Fruit fly (Drosophila melanogaster) whole organism, embryonic: ENCODE data around the gene CG10470.

Experiments
- B-H2 ChIP-seq: fragments of 200-800 bp; sonication (Bioruptor generic); optimal IDR thresholded peaks from 2 replicates; lab custom pipeline; 2018; ENCODE audit warnings: missing biosample characterization, mild to moderate bottlenecking, missing genetic modification characterization
- Bgb ChIP-seq: fragments of 200-800 bp; sonication (Bioruptor generic); IDR thresholded peaks from 2 replicates; pipeline ENCODE4 v1.3.6; 2022; ENCODE audit warnings: missing biosample characterization, missing genetic modification characterization; ENCODE audit not compliant: partially characterized antibody
- Bteb2 ChIP-seq: fragments of 200-800 bp; sonication (Bioruptor generic); optimal IDR thresholded peaks from 2 replicates; lab custom pipeline; 2016; ENCODE audit warnings: missing biosample characterization, missing genetic modification characterization
- CG14050 ChIP-seq: fragments of 200-800 bp; sonication (Bioruptor generic); IDR thresholded peaks from 3 replicates; pipeline ENCODE4 v1.3.6; 2022; ENCODE audit warnings: missing biosample characterization, missing genetic modification characterization
- CG15696 ChIP-seq: fragments of 200-800 bp; sonication (Bioruptor generic); optimal IDR thresholded peaks from 2 replicates; lab custom pipeline; 2019; ENCODE audit warnings: missing biosample characterization, mild to moderate bottlenecking, missing genetic modification characterization, moderate library complexity
- CG17568 ChIP-seq: fragments of 200-800 bp; sonication (Bioruptor generic); optimal IDR thresholded peaks from 2 replicates; lab custom pipeline; 2018; ENCODE audit warnings: missing biosample characterization, mild to moderate bottlenecking, missing genetic modification characterization, moderate library complexity
- CG1792 ChIP-seq: fragments of 200-800 bp; sonication (Bioruptor generic); optimal IDR thresholded peaks from 2 replicates; lab custom pipeline; 2016; ENCODE audit warnings: missing biosample characterization, missing genetic modification characterization
- CG2712 ChIP-seq: fragments of 200-800 bp; optimal IDR thresholded peaks from 3 replicates; lab custom pipeline; 2019; ENCODE audit warnings: missing biosample characterization, mild to moderate bottlenecking, missing genetic modification characterization, moderate library complexity
- CG30020 ChIP-seq: fragments of 200-800 bp; optimal IDR thresholded peaks from 2 replicates; lab custom pipeline; 2019; ENCODE audit warnings: missing biosample characterization, mild to moderate bottlenecking, missing genetic modification characterization, moderate library complexity
- CG31224 ChIP-seq: fragments of 200-800 bp; sonication (Bioruptor generic); IDR thresholded peaks from 2 replicates; pipeline ENCODE4 v1.3.6; 2022; ENCODE audit warnings: missing biosample characterization, missing genetic modification characterization
- CG3838 ChIP-seq: fragments of 200-800 bp; sonication (Bioruptor generic); optimal IDR thresholded peaks from 3 replicates; lab custom pipeline; 2016; ENCODE audit warnings: missing biosample characterization, missing genetic modification characterization
- CG6254 ChIP-seq: fragments of 200-800 bp; sonication (Bioruptor generic); optimal IDR thresholded peaks from 3 replicates; lab custom pipeline; 2017; ENCODE audit warnings: mild to moderate bottlenecking, missing biosample characterization, missing genetic modification reagents, missing genetic modification characterization
- CG6654 ChIP-seq: fragments of 200-800 bp; sonication (Bioruptor generic); optimal IDR thresholded peaks from 2 replicates; lab custom pipeline; 2017; ENCODE audit warnings: missing biosample characterization, mild to moderate bottlenecking, missing genetic modification characterization
- CG6791 ChIP-seq: fragments of 200-800 bp; sonication (Bioruptor generic); IDR thresholded peaks from 3 replicates; pipeline ENCODE4 v1.3.6; 2022; ENCODE audit warnings: missing biosample characterization, missing genetic modification characterization; ENCODE audit not compliant: partially characterized antibody
- CG6854 ChIP-seq: fragments of 200-800 bp; sonication (Bioruptor generic); optimal IDR thresholded peaks from 3 replicates; lab custom pipeline; 2017; ENCODE audit warnings: missing biosample characterization, mild to moderate bottlenecking, missing genetic modification characterization
- CG7963 ChIP-seq: fragments of 200-800 bp; sonication (Bioruptor generic); IDR thresholded peaks from 3 replicates; pipeline ENCODE4 v1.3.6; 2022; ENCODE audit warnings: missing biosample characterization, missing genetic modification characterization; ENCODE audit not compliant: partially characterized antibody
- CG8089 ChIP-seq: fragments of 200-800 bp; sonication (Bioruptor generic); optimal IDR thresholded peaks from 3 replicates; lab custom pipeline; 2016; ENCODE audit warnings: missing biosample characterization, missing genetic modification characterization
- CG8765 ChIP-seq: fragments of 200-800 bp; sonication (Bioruptor generic); IDR thresholded peaks from 2 replicates; pipeline ENCODE4 v1.3.6; 2022; ENCODE audit warnings: missing biosample characterization, missing genetic modification characterization
- Dll ChIP-seq: fragments of 200-800 bp; sonication (Bioruptor generic); IDR thresholded peaks from 4 replicates; pipeline ENCODE4 v1.3.6; 2022; ENCODE audit warnings: missing biosample characterization, missing genetic modification characterization; ENCODE audit not compliant: partially characterized antibody
- Gsc ChIP-seq: fragments of 200-800 bp; sonication (Bioruptor generic); IDR thresholded peaks from 2 replicates; pipeline ENCODE4 v1.3.6; 2022; ENCODE audit warnings: missing biosample characterization, missing genetic modification characterization
- H2.0 ChIP-seq: fragments of 200-800 bp; sonication (Bioruptor generic); IDR thresholded peaks from 2 replicates; pipeline ENCODE4 v1.3.6; 2022; ENCODE audit warnings: missing biosample characterization, missing genetic modification characterization
- Hand ChIP-seq: fragments of 200-800 bp; sonication (Bioruptor generic); optimal IDR thresholded peaks from 2 replicates; lab custom pipeline; 2017; ENCODE audit warnings: mild to moderate bottlenecking, missing biosample characterization, missing genetic modification reagents, missing genetic modification characterization
- Hr78 ChIP-seq, 2 experiments: fragments of 200-800 bp in 1 of 2; fragments of >200 bp in 1 of 2; sonication (Bioruptor generic) in 1 of 2; optimal IDR thresholded peaks; 2 replicates each; lab custom pipeline; 2017 to 2019; ENCODE audit warnings: missing biosample characterization in 2 of 2, missing genetic modification characterization in 2 of 2, mild to moderate bottlenecking in 1 of 2, moderate library complexity in 1 of 2
- MESR4 ChIP-seq: fragments of 200-800 bp; sonication (Bioruptor generic); optimal IDR thresholded peaks from 2 replicates; lab custom pipeline; 2018; ENCODE audit warnings: missing biosample characterization, mild to moderate bottlenecking, missing genetic modification characterization, moderate library complexity
- Mad ChIP-seq: fragments of 200-800 bp; sonication (Bioruptor generic); optimal IDR thresholded peaks from 2 replicates; lab custom pipeline; 2016; ENCODE audit warnings: missing biosample characterization, missing genetic modification characterization
- Med ChIP-seq: fragments of 200-800 bp; sonication (Bioruptor generic); peaks from one replicate; lab custom pipeline; 2016; ENCODE audit warnings: missing biosample characterization, missing genetic modification characterization, mild to moderate bottlenecking, inconsistent platforms, moderate library complexity
- Mes4 ChIP-seq: fragments of 200-800 bp; sonication (Bioruptor generic); optimal IDR thresholded peaks from 2 replicates; lab custom pipeline; 2016; ENCODE audit warnings: missing biosample characterization, missing genetic modification characterization
- Stat92E ChIP-seq, 3 experiments: fragments of >200 bp in 2 of 3; fragments of 200-800 bp in 1 of 3; sonication (Bioruptor generic) in 1 of 3; optimal IDR thresholded peaks; 2 replicates each; lab custom pipeline; 2017 to 2019; ENCODE audit warnings: missing biosample characterization in 3 of 3, missing genetic modification characterization in 3 of 3, mild to moderate bottlenecking in 1 of 3, moderate library complexity in 1 of 3
- Taf1 ChIP-seq: fragments of 200-800 bp; sonication (Bioruptor generic); IDR thresholded peaks from 2 replicates; pipeline ENCODE4 v1.3.6; 2022; ENCODE audit warnings: missing biosample characterization, missing genetic modification characterization
- az2 ChIP-seq: fragments of 200-800 bp; sonication (Bioruptor generic); optimal IDR thresholded peaks from 3 replicates; lab custom pipeline; 2016; ENCODE audit warnings: missing biosample characterization, missing genetic modification characterization
- bbx ChIP-seq: fragments of 200-800 bp; sonication (Bioruptor generic); IDR thresholded peaks from 2 replicates; pipeline ENCODE4 v1.3.6; 2022; ENCODE audit warnings: missing biosample characterization, missing genetic modification characterization; ENCODE audit not compliant: partially characterized antibody
- br ChIP-seq: fragments of >200 bp; optimal IDR thresholded peaks from 2 replicates; lab custom pipeline; 2017
- btn ChIP-seq: fragments of 200-800 bp; sonication (Bioruptor generic); optimal IDR thresholded peaks from 2 replicates; lab custom pipeline; 2016; ENCODE audit warnings: missing biosample characterization, missing genetic modification characterization
- cato ChIP-seq: fragments of 200-800 bp; sonication (Bioruptor generic); optimal IDR thresholded peaks from 2 replicates; lab custom pipeline; 2016; ENCODE audit warnings: missing biosample characterization, missing genetic modification characterization, borderline replicate concordance
- corto ChIP-seq: fragments of 200-800 bp; sonication (Bioruptor generic); optimal IDR thresholded peaks from 2 replicates; lab custom pipeline; 2016; ENCODE audit warnings: missing biosample characterization, mild to moderate bottlenecking, missing genetic modification characterization, moderate library complexity
- dm ChIP-seq: fragments of 200-800 bp; sonication (Bioruptor generic); optimal IDR thresholded peaks from 3 replicates; lab custom pipeline; 2016; ENCODE audit warnings: missing biosample characterization, missing genetic modification characterization
- dmrt11E ChIP-seq: fragments of 200-800 bp; sonication (Bioruptor generic); optimal IDR thresholded peaks from 3 replicates; lab custom pipeline; 2018; ENCODE audit warnings: missing biosample characterization, mild to moderate bottlenecking, missing genetic modification characterization, moderate library complexity
- dmrt99B ChIP-seq: fragments of 200-800 bp; sonication (Bioruptor generic); optimal IDR thresholded peaks from 2 replicates; lab custom pipeline; 2018; ENCODE audit warnings: missing biosample characterization, mild to moderate bottlenecking, missing genetic modification characterization, moderate library complexity
- dysf ChIP-seq: fragments of 200-800 bp; sonication (Bioruptor generic); IDR thresholded peaks from 3 replicates; pipeline ENCODE4 v1.3.6; 2022; ENCODE audit warnings: missing biosample characterization, missing genetic modification characterization
- en ChIP-seq: fragments of 200-800 bp; sonication (Bioruptor generic); optimal IDR thresholded peaks from 2 replicates; lab custom pipeline; 2016; ENCODE audit warnings: missing biosample characterization, missing genetic modification characterization
- gem ChIP-seq: fragments of 200-800 bp; sonication (Bioruptor generic); optimal IDR thresholded peaks from 2 replicates; lab custom pipeline; 2019; ENCODE audit warnings: missing biosample characterization, mild to moderate bottlenecking, missing genetic modification characterization, moderate library complexity
- lmd ChIP-seq: fragments of 200-800 bp; sonication (Bioruptor generic); IDR thresholded peaks from 2 replicates; pipeline ENCODE4 v1.3.6; 2022; ENCODE audit warnings: missing biosample characterization, missing genetic modification characterization
- nmo ChIP-seq: fragments of 200-800 bp; sonication (Bioruptor generic); optimal IDR thresholded peaks from 2 replicates; lab custom pipeline; 2018; ENCODE audit warnings: missing biosample characterization, mild to moderate bottlenecking, missing genetic modification characterization, moderate library complexity
- odd ChIP-seq: fragments of 200-800 bp; sonication (Bioruptor generic); optimal IDR thresholded peaks from 2 replicates; lab custom pipeline; 2017; ENCODE audit warnings: missing biosample characterization, mild to moderate bottlenecking, missing genetic modification characterization
- pum ChIP-seq: fragments of 200-800 bp; sonication (Bioruptor generic); optimal IDR thresholded peaks from 2 replicates; lab custom pipeline; 2016; ENCODE audit warnings: missing biosample characterization, missing genetic modification characterization
- sna ChIP-seq: fragments of 200-800 bp; sonication (Bioruptor generic); IDR thresholded peaks from 2 replicates; pipeline ENCODE4 v1.3.6; 2022; ENCODE audit warnings: missing biosample characterization, missing genetic modification characterization; ENCODE audit not compliant: partially characterized antibody
- tap ChIP-seq: fragments of 200-800 bp; optimal IDR thresholded peaks from 3 replicates; lab custom pipeline; 2019; ENCODE audit warnings: missing biosample characterization, mild to moderate bottlenecking, missing genetic modification characterization, moderate library complexity
- tgo ChIP-seq: fragments of 200-800 bp; sonication (Bioruptor generic); IDR thresholded peaks from 3 replicates; pipeline ENCODE4 v1.3.6; 2022; ENCODE audit warnings: missing biosample characterization, missing genetic modification characterization
- wek ChIP-seq: fragments of 200-800 bp; sonication (Bioruptor generic); optimal IDR thresholded peaks from 3 replicates; lab custom pipeline; 2018; ENCODE audit warnings: missing biosample characterization, mild to moderate bottlenecking, missing genetic modification characterization, moderate library complexity

The CG10470 gene

dm6 chr2L:19051534-19052100, 2.7 kb downstream of the CG10470 start, which contains the start of gene Rpn3 (continued):
- TF ChIP-seq CG8765 (GFP tag; lab: Robert Waterston, UW) (peak; percentile 57), Med (GFP tag; lab: Kevin White, UChicago) (peak; percentile 96), Hr78 (GFP tag; optimal IDR thresholded peaks at IDR 0.05; lab: Kevin White, UChicago) (no peak), MESR4 (peak; percentile 65), tap (peak; percentile 74), dysf (GFP tag; lab: Robert Waterston, UW) (peak; percentile 84), dm (peak; percentile 80), CG7963 (GFP tag; lab: Robert Waterston, UW) (no peak), CG6654 (GFP tag; lab: Kevin White, UChicago) (no peak), sna (GFP tag; lab: Robert Waterston, UW) (peak; percentile 68; the same call in 1 of the 2 replicates), Bgb (GFP tag; lab: Robert Waterston, UW) (peak; percentile 40; the same call in 1 of the 2 replicates), CG6254 (no peak), CG6791 (GFP tag; lab: Robert Waterston, UW) (peak; percentile 71), wek (GFP tag; lab: Kevin White, UChicago) (peak; percentile 56), Mad (GFP tag; lab: Kevin White, UChicago) (peak; percentile 74), CG8089 (GFP tag; lab: Kevin White, UChicago) (peak; percentile 73), en (peak; percentile 56), btn (GFP tag; lab: Kevin White, UChicago) (peak; percentile 29), CG17568 (GFP tag; lab: Kevin White, UChicago) (no peak), Gsc (GFP tag; lab: Robert Waterston, UW) (peak; percentile 19; the same call in 1 of the 2 replicates), Bteb2 (GFP tag; lab: Kevin White, UChicago) (peak; percentile 82), bbx (peak; percentile 54; the same call in 1 of the 2 replicates), CG2712 (tag; lab: Kevin White, UChicago) (peak; percentile 89), br (lab: Kevin White, UChicago) (no peak), odd (no peak), az2 (GFP tag; lab: Kevin White, UChicago) (peak; percentile 91), gem (tag; lab: Kevin White, UChicago) (peak; percentile 94), Stat92E (GFP tag; optimal IDR thresholded peaks at IDR 0.05; lab: Kevin White, UChicago) (no peak), CG15696 (tag; lab: Kevin White, UChicago) (peak; percentile 66), CG6854 (GFP tag; lab: Kevin White, UChicago) (peak; percentile 33), dmrt99B (tag; lab: Kevin White, UChicago) (peak; percentile 80), Hand (GFP tag; lab: Kevin White, UChicago) (peak; percentile 15), CG31224 (GFP tag; lab: Robert Waterston, UW) (peak; percentile 78), corto (GFP tag; lab: Kevin White, UChicago) (no peak), H2.0 (GFP tag; lab: Robert Waterston, UW) (peak; percentile 87), CG1792 (GFP tag; lab: Kevin White, UChicago) (peak; percentile 45), dmrt11E (tag; lab: Kevin White, UChicago) (peak; percentile 82), nmo (GFP tag; lab: Kevin White, UChicago) (peak; percentile 87), tgo (GFP tag; lab: Robert Waterston, UW) (peak; percentile 86), cato (GFP tag; lab: Kevin White, UChicago) (peak; percentile 80), lmd (peak; percentile 77), Dll (GFP tag; lab: Robert Waterston, UW) (peak; percentile 74), Mes4 (GFP tag; lab: Kevin White, UChicago) (peak; percentile 78), CG30020 (peak; percentile 55), pum (GFP tag; lab: Kevin White, UChicago) (peak; percentile 69), B-H2 (GFP tag; lab: Kevin White, UChicago) (peak; percentile 45), CG3838 (GFP tag; lab: Kevin White, UChicago) (peak; percentile 73), CG14050 (GFP tag; lab: Robert Waterston, UW) (peak; percentile 77), Taf1 (GFP tag; lab: Robert Waterston, UW) (peak; percentile 50; the same call in 1 of the 2 replicates)
